Worm (Caenorhabditis elegans): Measurements from ENCODE around the gene M03A1.3.

Gene M03A1.3

ce11 chrII:4581090-4581489 lies 23.5 kb downstream of the M03A1.3 start:
- TF ChIP-seq Y55F3AM.14 (GFP tag; optimal IDR thresholded peaks at IDR 0.05) (no peak), blmp-1 (tag; optimal IDR thresholded peaks at IDR 0.05; ENCODE audit: insufficient read depth) (no peak), skn-1 (tag; optimal IDR thresholded peaks at IDR 0.05) (no peak), R02D3.7 (tag; optimal IDR thresholded peaks at IDR 0.05) (no peak), nhr-23 (tag; optimal IDR thresholded peaks at IDR 0.05) (no peak), mab-5 (tag; optimal IDR thresholded peaks at IDR 0.05) (no peak), mdl-1 (tag; optimal IDR thresholded peaks at IDR 0.05) (no peak), peb-1 (tag; optimal IDR thresholded peaks at IDR 0.05) (no peak), nhr-11 (tag; optimal IDR thresholded peaks at IDR 0.05) (no peak), unc-55 (GFP tag; optimal IDR thresholded peaks at IDR 0.05) (no peak), ztf-4 (tag; optimal IDR thresholded peaks at IDR 0.05) (no peak), lsy-2 (tag; optimal IDR thresholded peaks at IDR 0.05) (no peak), nhr-77 (tag; optimal IDR thresholded peaks at IDR 0.05) (no peak), zag-1 (tag; optimal IDR thresholded peaks at IDR 0.05) (no peak), mbf-1 (tag; optimal IDR thresholded peaks at IDR 0.05) (no peak)

- TF ChIP-seq lin-13 (GFP tag; optimal IDR thresholded peaks at IDR 0.05) (no peak), ceh-16 (tag; optimal IDR thresholded peaks at IDR 0.05) (peak; percentile 20), aly-2 (tag; optimal IDR thresholded peaks at IDR 0.05) (no peak), unc-55 (GFP tag; optimal IDR thresholded peaks at IDR 0.05) (peak; percentile 1)
Measured at ce11 chrII:4583203-4583912, 25.8 kb downstream of the M03A1.3 start.

ce11 chrII:4584313-4584712 lies 26.7 kb downstream of the M03A1.3 start:
- TF ChIP-seq crh-2 (tag; optimal IDR thresholded peaks at IDR 0.05): no peak
- TF ChIP-seq sem-4 (tag; optimal IDR thresholded peaks at IDR 0.05): peak; percentile 41

ce11 chrII:4585327-4585726 lies 27.7 kb downstream of the M03A1.3 start:
- TF ChIP-seq R02D3.7 (tag; optimal IDR thresholded peaks at IDR 0.05) (no peak), snpc-4 (tag; optimal IDR thresholded peaks at IDR 0.05) (no peak), ZK546.5 (tag; optimal IDR thresholded peaks at IDR 0.05) (no peak), lin-13 (GFP tag; optimal IDR thresholded peaks at IDR 0.05) (no peak), skn-1 (tag; optimal IDR thresholded peaks at IDR 0.05) (no peak), ama-1 (optimal IDR thresholded peaks at IDR 0.05) (no peak), alr-1 (tag; optimal IDR thresholded peaks at IDR 0.05) (no peak), crh-2 (tag; optimal IDR thresholded peaks at IDR 0.05) (no peak), ztf-11 (tag; optimal IDR thresholded peaks at IDR 0.05) (no peak), lsy-2 (tag; optimal IDR thresholded peaks at IDR 0.05) (no peak), mab-5 (tag; optimal IDR thresholded peaks at IDR 0.05) (no peak), Y55F3AM.14 (GFP tag; optimal IDR thresholded peaks at IDR 0.05) (no peak), elt-1 (tag; optimal IDR thresholded peaks at IDR 0.05) (no peak), nhr-10 (tag; optimal IDR thresholded peaks at IDR 0.05) (no peak), nhr-12 (tag; optimal IDR thresholded peaks at IDR 0.05) (no peak), nhr-129 (tag; optimal IDR thresholded peaks at IDR 0.05) (no peak), ztf-4 (tag; optimal IDR thresholded peaks at IDR 0.05) (no peak)

ce11 chrII:4590086-4590485 lies 32.5 kb downstream of the M03A1.3 start:
- TF ChIP-seq nhr-21 (tag; optimal IDR thresholded peaks at IDR 0.05) (no peak), R02D3.7 (tag; optimal IDR thresholded peaks at IDR 0.05) (no peak), zag-1 (tag; optimal IDR thresholded peaks at IDR 0.05) (no peak), egl-27 (tag; optimal IDR thresholded peaks at IDR 0.05) (no peak), peb-1 (tag; optimal IDR thresholded peaks at IDR 0.05) (no peak), sma-9 (GFP tag; optimal IDR thresholded peaks at IDR 0.05) (no peak), sma-9 (tag; optimal IDR thresholded peaks at IDR 0.05) (no peak)

ce11 chrII:4590660-4591059 lies 33.1 kb downstream of the M03A1.3 start:
- TF ChIP-seq F13H6.1 (tag; optimal IDR thresholded peaks at IDR 0.05) (no peak), zag-1 (tag; optimal IDR thresholded peaks at IDR 0.05) (no peak), gmeb-1 (tag; optimal IDR thresholded peaks at IDR 0.05) (no peak), crh-2 (tag; optimal IDR thresholded peaks at IDR 0.05) (no peak), skn-1 (tag; optimal IDR thresholded peaks at IDR 0.05) (no peak), fos-1 (tag; optimal IDR thresholded peaks at IDR 0.05) (no peak), ztf-4 (tag; optimal IDR thresholded peaks at IDR 0.05) (no peak), nhr-129 (tag; optimal IDR thresholded peaks at IDR 0.05) (no peak), nhr-237 (tag; optimal IDR thresholded peaks at IDR 0.05) (no peak), snpc-4 (tag; optimal IDR thresholded peaks at IDR 0.05) (no peak), Y55F3AM.14 (GFP tag; optimal IDR thresholded peaks at IDR 0.05) (no peak), blmp-1 (tag; optimal IDR thresholded peaks at IDR 0.05; ENCODE audit: insufficient read depth) (no peak), ceh-16 (tag; optimal IDR thresholded peaks at IDR 0.05) (no peak), unc-55 (GFP tag; optimal IDR thresholded peaks at IDR 0.05) (no peak), ztf-11 (tag; optimal IDR thresholded peaks at IDR 0.05) (no peak), peb-1 (tag; optimal IDR thresholded peaks at IDR 0.05) (no peak)
